Fruit fly (Drosophila melanogaster): ENCODE data around the gene Act87E.

The Act87E gene

DNA sequence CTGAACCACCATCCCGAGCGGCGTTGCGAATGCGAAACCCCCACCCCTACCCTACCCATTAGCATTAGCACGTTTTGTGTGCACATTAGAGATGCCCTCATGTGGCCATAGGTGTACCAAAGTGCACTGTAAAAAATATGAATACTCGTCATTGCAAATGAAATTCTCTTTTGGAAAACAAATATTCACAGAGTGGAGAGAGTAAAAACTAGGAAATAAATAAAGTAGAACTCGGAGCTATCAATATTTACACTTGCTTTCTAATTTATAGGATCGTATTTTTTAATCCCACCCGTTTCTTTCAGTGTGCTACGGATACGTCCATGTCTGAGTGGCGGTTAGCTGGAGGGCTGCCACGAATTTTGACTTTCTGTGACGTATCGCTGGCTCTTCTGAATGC lies 43.5 kb downstream of the Act87E start:
- TF ChIP-seq psq (optimal IDR thresholded peaks at IDR 0.05) (no peak), insv (optimal IDR thresholded peaks at IDR 0.05) (no peak), Sin3A (optimal IDR thresholded peaks at IDR 0.05) (no peak), Myc (optimal IDR thresholded peaks at IDR 0.05) (no peak), ttk (optimal IDR thresholded peaks at IDR 0.05) (no peak), h (optimal IDR thresholded peaks at IDR 0.05) (no peak)

dm6 chr3R:13471329-13471728 lies 45.5 kb downstream of the Act87E start:
- TF ChIP-seq ttk (optimal IDR thresholded peaks at IDR 0.05) = no peak
- TF ChIP-seq Sin3A (optimal IDR thresholded peaks at IDR 0.05) = no peak
- TF ChIP-seq h (optimal IDR thresholded peaks at IDR 0.05) = no peak
- TF ChIP-seq Myc (optimal IDR thresholded peaks at IDR 0.05) = no peak
- no peak for TF ChIP-seq insv (optimal IDR thresholded peaks at IDR 0.05)
- no peak for TF ChIP-seq psq (optimal IDR thresholded peaks at IDR 0.05)

Measured in Kc167 (cell line).